Worm (Caenorhabditis elegans): ENCODE measurements around the gene oxy-4.

oxy-4 gene

DNA sequence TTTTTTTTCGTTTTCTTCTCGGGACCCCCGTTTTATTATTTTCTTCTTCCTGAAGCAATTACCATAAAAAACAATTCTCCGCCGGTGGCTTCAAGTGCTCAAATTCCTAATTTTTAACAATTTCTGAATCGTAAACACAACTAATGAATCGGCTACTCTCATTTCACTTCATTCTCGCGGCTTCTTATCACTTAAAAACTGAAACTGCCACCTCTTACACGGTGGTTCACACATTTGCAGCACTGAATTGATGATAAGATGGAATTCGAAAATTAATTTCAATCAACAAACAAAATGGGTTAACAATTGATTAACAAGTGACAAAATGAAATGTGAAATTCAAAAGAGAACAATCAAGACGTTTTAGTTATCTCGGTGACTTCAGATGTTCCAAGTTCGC lies 21.5 kb downstream of the oxy-4 start (continued):
- TF ChIP-seq pqm-1 (tag; optimal IDR thresholded peaks at IDR 0.05) (no peak), zip-4 (GFP tag; optimal IDR thresholded peaks at IDR 0.05) (no peak), hlh-4 (tag; optimal IDR thresholded peaks at IDR 0.05) (no peak)

DNA sequence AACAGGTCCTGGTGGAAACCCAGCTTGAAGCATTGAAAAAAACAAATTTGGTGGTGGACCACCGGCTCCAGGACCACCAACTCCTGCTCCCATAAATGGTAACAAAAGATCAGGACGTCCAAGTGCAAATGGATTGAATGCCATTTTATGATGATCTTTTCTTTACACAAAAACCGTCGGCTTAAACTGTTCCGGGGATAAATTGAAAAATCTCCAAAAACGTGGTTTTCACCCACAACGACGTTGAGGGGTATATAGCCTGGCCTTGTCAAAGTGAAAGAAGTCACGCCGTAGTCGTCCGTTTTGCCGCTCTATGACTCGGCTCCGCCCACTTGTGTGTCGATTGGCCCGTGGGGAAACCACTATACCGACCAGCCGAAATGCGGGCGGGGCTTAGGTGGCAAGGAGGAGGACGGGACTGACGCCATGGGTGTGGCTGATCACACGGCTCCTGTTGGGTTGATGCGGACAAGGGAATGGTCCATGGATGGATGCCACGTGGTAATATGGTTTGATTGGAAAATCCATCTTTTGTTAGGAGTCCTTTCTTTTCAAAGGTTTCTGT lies 22.5 kb downstream of the oxy-4 start, which contains the start of gene tbx-2:
TSS of gene tbx-2 (minus strand) at position 264 of the 565 bp plus-strand sequence.
- TF ChIP-seq lsy-2 (tag; optimal IDR thresholded peaks at IDR 0.05), result peak in 1 of 2 experiments; percentile 48
- no peak for TF ChIP-seq nhr-19 (GFP tag; conservative IDR thresholded peaks at IDR 0.05)
- no peak for TF ChIP-seq ets-5 (GFP tag; IDR thresholded peaks at IDR 0.05)
- no peak for TF ChIP-seq hpl-2 (GFP tag; optimal IDR thresholded peaks at IDR 0.05)
- TF ChIP-seq elt-2 (tag; optimal IDR thresholded peaks at IDR 0.05), result no peak
- no peak for TF ChIP-seq mef-2 (tag; optimal IDR thresholded peaks at IDR 0.05)
- no peak for TF ChIP-seq egl-13 (tag; optimal IDR thresholded peaks at IDR 0.05)
- no peak for TF ChIP-seq nhr-76 (tag; optimal IDR thresholded peaks at IDR 0.05)
- TF ChIP-seq xbp-1 (tag; optimal IDR thresholded peaks at IDR 0.05), result no peak
- peak; percentile 99 for TF ChIP-seq tbx-2 (tag; optimal IDR thresholded peaks at IDR 0.05)
- TF ChIP-seq Y116A8C.19 (tag; optimal IDR thresholded peaks at IDR 0.05; ENCODE audit: borderline replicate concordance), result no peak
- TF ChIP-seq ceh-88 (GFP tag; IDR thresholded peaks at IDR 0.05), result no peak
- no peak for TF ChIP-seq C04F5.9 (tag; optimal IDR thresholded peaks at IDR 0.05)
- no peak for TF ChIP-seq F16B12.6 (tag; optimal IDR thresholded peaks at IDR 0.05)
- no peak for TF ChIP-seq ceh-90 (tag; optimal IDR thresholded peaks at IDR 0.05)
- TF ChIP-seq lir-3 (tag; optimal IDR thresholded peaks at IDR 0.05; ENCODE audit: poor library complexity), result no peak
- no peak for TF ChIP-seq C16A3.4 (tag; optimal IDR thresholded peaks at IDR 0.05)
- peak; percentile 9 for TF ChIP-seq nhr-20 (tag; optimal IDR thresholded peaks at IDR 0.05)
- no peak for TF ChIP-seq unc-130 (tag; optimal IDR thresholded peaks at IDR 0.05)
- TF ChIP-seq dsc-1 (tag; optimal IDR thresholded peaks at IDR 0.05), result no peak
- no peak for TF ChIP-seq hlh-17 (GFP tag; optimal IDR thresholded peaks at IDR 0.05; ENCODE audit: borderline replicate concordance)
- no peak for TF ChIP-seq nhr-11 (tag; optimal IDR thresholded peaks at IDR 0.05)
- TF ChIP-seq ceh-82 (tag; optimal IDR thresholded peaks at IDR 0.05), result no peak
- no peak for TF ChIP-seq sptf-1 (tag; optimal IDR thresholded peaks at IDR 0.05)
- TF ChIP-seq nhr-71 (tag; optimal IDR thresholded peaks at IDR 0.05), result peak; percentile 37
- TF ChIP-seq zag-1 (tag; optimal IDR thresholded peaks at IDR 0.05), result no peak
- TF ChIP-seq unc-98 (GFP tag; IDR thresholded peaks at IDR 0.05), result no peak
- TF ChIP-seq lin-35 (GFP tag; optimal IDR thresholded peaks at IDR 0.05), result no peak
- TF ChIP-seq nhr-85 (tag), result peak; percentile 63
- TF ChIP-seq nhr-28 (tag; optimal IDR thresholded peaks at IDR 0.05), result no peak
- TF ChIP-seq hlh-4 (tag; optimal IDR thresholded peaks at IDR 0.05), result no peak
- no peak for TF ChIP-seq egl-27 (tag; optimal IDR thresholded peaks at IDR 0.05)
- TF ChIP-seq nhr-84 (tag; optimal IDR thresholded peaks at IDR 0.05), result no peak
- peak; percentile 19 for TF ChIP-seq snu-23 (GFP tag; optimal IDR thresholded peaks at IDR 0.05)
- TF ChIP-seq ces-1 (GFP tag; optimal IDR thresholded peaks at IDR 0.05), result no peak
- no peak for TF ChIP-seq isw-1 (GFP tag; IDR thresholded peaks at IDR 0.05)
- no peak for TF ChIP-seq ama-1 (optimal IDR thresholded peaks at IDR 0.05)
- TF ChIP-seq unc-30 (tag; optimal IDR thresholded peaks at IDR 0.05), result no peak
- TF ChIP-seq nhr-12 (tag; optimal IDR thresholded peaks at IDR 0.05), result no peak
- no peak for TF ChIP-seq sox-4 (tag; optimal IDR thresholded peaks at IDR 0.05)
- TF ChIP-seq grh-1 (GFP tag; IDR thresholded peaks at IDR 0.05), result no peak
- no peak for TF ChIP-seq jun-1 (tag; optimal IDR thresholded peaks at IDR 0.05)
- peak; percentile 27 for TF ChIP-seq rnt-1 (tag; optimal IDR thresholded peaks at IDR 0.05)
- no peak for TF ChIP-seq mep-1 (tag; optimal IDR thresholded peaks at IDR 0.05)
- no peak for TF ChIP-seq nhr-77 (tag; optimal IDR thresholded peaks at IDR 0.05)
- TF ChIP-seq nhr-47 (tag; optimal IDR thresholded peaks at IDR 0.05), result peak; percentile 13
- no peak for TF ChIP-seq fkh-8 (tag; optimal IDR thresholded peaks at IDR 0.05)
- TF ChIP-seq swsn-7 (tag; optimal IDR thresholded peaks at IDR 0.05), result no peak
- no peak for TF ChIP-seq dpl-1 (GFP tag; optimal IDR thresholded peaks at IDR 0.05)
- TF ChIP-seq snpc-4 (tag; optimal IDR thresholded peaks at IDR 0.05), result no peak
